Worm (Caenorhabditis elegans) whole organism, dauer: Measurements from ENCODE around the gene twk-40.

Experiments
- unc-62 ChIP-seq: sonication (generic microtip); optimal IDR thresholded peaks from 2 replicates; lab custom pipeline; 2017; ENCODE audit warnings: missing biosample characterization, missing genetic modification reagents, missing genetic modification characterization

Gene twk-40

DNA sequence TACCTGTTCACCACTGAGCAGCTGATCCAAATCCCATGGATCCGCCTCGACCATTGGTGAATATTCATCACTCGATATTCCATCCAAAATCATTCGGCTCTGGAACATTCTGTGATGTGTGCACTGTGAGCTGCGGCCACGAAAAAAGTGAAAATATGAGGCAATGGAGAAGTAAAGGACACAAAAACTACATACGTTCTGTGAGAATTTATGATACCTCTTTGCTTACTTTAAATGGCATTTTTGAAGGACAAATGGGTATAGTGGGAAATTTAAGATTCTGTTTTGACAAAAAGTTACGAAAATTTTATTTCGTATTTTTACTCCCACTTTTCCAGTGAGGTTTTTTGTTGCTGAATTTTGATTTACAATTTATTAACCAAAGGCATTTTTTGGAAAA is at the start of gene twk-40:
TSS of gene twk-40 (minus strand) at position 101 of the 400 bp plus-strand sequence.
- TF ChIP-seq unc-62 (GFP tag; lab: Kevin White, UChicago): no peak

DNA sequence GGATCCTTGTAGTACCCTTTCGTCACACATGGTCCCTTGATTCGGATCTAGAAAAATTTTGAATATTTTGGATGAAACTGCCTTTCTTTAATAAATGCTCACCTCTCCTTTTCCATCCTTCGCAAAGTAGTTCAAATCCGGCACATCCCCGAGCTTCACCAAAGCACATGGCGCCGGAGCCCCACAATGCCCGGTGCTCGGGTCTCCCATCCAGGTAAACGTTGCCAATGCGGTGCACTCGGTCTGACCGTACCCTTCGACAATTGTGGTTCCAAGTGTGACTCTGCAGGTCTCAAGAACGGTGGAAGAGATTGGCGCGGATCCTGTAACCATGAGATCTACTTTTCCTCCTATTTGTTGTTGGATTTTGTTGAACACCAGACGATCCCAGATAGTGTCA is 48.5 kb upstream of the twk-40 start:
- no peak for TF ChIP-seq unc-62 (GFP tag; lab: Kevin White, UChicago)

DNA sequence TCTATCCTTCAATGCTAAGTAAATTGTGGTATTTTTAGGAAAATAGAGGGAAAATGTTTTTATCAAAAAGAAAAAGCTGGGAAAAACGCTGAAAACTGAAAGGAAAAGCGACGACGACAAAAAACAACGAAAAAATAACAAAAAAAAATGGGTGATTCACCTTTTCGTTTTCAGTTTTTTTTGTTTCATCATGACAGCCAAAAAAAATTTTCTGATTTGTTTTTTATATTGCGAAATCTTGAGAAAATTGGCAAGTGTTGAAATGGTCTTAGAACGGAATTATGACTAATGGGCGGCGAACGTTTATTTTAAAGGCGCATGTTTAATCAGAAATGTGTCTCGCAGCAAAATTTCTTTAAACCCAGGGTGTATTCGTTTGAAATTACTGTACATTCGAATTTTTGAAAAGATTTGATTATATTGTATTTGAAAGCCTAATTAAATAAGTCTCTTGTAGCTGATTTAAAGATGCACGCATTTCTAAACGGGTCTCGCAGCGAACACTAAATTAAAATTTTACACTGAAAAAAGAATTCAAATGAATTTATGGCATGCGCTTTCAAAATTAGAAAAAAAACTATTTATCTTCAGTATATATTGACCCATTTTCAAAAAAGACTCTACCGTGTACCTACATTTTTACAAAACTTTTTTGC is 43.6 kb upstream of the twk-40 start:
- no peak for TF ChIP-seq unc-62 (GFP tag; lab: Kevin White, UChicago)

DNA sequence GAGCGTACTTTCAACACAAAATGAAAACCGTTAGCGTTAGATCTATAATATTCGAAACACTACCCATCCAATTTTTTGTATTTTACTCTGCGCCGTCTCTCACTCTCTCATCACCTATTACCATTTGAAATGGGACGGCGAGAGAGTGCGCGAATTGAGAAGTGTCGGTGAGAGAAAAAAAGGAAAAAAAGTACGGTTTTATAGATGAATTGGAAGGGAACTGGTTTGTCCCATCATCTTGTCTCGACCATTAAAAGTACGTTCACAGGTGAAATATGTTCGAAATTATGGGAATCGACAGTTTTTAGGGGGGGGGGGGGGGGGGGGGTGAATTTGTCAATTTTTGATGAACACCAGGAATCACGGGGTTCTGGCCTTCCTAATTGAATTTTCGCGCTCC is 42.4 kb upstream of the twk-40 start:
- TF ChIP-seq unc-62 (GFP tag; lab: Kevin White, UChicago): no peak

DNA sequence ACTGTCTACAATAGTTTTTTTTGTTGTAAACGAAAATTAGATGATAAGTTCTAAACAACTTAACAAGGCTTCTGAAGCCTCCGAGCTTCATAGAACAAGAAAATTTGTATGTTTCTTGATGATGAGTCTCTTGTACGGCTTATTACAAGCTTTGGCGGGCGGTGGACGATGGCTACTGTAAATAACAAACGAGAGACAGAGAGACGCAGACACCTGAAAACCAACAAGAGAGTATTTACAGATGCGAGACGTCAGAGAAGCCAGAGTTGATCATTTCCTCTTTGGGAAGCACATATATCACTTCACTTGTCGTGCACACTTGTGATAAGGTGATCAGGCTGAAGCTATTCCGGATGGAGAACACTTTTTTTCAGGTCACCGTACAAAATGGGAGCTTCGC is 38.6 kb upstream of the twk-40 start:
- TF ChIP-seq unc-62 (GFP tag; lab: Kevin White, UChicago): no peak

DNA sequence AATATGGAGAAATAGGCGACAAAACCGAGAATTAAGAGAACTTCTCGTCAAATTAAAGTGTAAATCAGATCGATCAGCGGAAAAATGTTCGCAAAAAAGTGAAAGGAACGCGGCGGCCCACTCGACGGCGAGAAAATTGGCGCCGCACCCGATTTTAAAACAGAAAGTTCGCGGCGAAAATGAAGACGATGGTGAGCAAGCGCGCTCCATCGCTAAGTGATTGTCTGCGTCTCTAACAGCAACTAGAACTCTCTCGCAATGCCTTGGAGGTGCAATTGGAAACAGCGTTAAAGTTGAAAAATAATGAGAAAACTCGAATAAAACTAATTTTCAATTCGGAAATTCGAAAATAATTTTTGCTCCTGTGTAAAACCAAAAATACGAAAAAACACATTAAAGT is 37.7 kb upstream of the twk-40 start:
- TF ChIP-seq unc-62 (GFP tag; lab: Kevin White, UChicago): no peak

DNA sequence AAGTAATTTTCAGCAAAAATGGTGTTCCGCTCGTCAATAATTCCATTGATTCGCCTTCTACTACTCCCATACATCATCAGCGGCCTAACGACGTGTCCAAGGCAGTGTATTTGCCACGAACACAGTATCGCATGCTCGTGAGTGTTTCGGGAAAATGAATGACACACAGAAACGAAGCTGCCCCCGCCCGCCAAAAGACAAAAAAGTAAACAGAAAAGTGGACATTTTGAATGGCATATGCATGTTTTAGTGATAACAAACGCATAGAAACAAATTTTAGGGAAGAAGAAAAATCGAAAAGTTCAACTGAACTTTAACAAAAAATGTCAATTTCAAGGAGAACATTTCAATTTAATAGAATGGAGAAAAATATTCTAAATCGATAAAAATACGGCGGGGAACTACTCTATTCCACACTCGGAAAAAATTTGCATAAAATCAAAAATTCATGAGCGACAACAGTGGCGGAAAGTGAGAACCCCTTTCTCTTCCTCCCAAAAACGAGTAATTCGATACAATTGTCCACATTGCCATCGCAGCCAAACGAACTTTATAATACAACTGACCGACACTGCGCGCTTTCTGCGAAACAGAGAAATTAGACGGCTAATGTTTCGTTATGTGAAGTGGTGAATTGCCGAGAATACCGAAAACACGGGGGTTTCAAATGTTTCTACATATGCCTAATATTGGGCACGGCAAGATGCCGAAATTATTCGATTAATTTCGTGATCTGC is 36.4 kb upstream of the twk-40 start:
- no peak for TF ChIP-seq unc-62 (GFP tag; lab: Kevin White, UChicago)

DNA sequence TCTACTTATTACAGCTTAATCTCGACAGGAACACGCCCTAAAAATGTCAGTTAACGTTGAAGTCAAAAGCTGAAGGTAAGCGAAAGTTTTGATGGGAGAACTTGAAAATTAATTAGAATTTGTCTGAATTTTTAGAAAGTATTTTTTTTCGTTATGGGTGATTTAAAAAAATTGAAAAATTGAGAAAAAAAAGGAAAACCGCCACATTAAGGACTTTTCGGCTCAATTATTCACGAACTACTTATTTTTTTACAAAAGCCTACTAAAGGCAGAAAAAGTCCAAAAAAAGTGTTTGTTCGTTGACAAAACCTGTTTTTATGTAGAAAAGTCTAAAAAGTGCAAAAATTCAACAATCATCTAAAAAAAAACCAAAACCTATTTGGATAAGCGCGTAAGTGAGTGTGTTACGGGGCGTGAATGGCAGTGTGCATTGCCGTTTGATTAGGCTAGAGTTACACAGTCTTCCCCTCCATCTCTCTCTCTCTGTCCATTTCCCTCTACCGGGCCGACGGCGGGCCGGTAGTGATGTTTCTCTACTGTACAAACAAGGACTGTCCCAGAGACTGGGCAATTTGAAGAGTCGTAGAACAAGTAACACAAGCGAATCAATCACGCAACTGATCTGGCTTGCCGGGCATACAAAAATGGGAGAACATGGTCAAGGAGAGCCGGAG is 35.3 kb upstream of the twk-40 start, which contains the start of gene lron-13:
TSS of gene lron-13 (plus strand) at position 15 of the 674 bp plus-strand sequence.
- no peak for TF ChIP-seq unc-62 (GFP tag; lab: Kevin White, UChicago)

DNA sequence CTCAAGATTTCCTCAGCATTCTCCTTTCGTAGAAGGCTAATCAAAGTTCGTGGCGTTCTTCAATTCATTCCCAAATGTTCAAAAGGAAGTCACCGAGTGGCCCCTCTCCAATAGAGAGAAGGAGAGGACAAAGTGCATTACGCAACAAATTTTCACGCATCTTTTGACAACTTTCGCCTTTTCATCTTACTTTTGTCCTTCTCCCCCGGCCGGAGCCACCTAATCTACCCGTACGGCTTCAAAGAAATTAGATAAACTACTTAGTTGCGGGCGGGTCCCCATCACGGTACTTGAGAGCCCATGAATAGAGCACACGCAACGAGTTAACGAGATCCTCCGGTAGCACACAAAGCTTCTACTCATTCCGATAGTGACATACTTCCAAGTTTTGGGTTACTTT is 34.4 kb upstream of the twk-40 start:
- TF ChIP-seq unc-62 (GFP tag; lab: Kevin White, UChicago): no peak

DNA sequence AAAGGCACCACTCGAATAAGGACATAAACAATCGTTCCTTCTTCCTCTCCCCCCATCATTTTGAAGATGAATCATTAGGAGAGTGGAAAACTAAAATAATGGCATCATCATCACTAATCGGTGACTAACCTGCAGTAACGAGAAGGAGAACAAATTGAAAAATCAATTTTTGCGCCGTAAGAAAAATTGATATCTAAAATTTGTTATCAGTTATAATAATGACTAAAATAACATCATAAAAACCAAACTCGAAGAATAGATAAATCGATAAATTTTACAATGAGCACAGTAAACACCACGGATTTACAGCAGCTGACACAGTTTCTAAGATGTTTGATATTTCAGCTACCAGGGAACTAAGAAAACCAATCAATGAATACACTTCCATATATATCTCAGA is 33.9 kb upstream of the twk-40 start:
- TF ChIP-seq unc-62 (GFP tag; lab: Kevin White, UChicago): no peak

DNA sequence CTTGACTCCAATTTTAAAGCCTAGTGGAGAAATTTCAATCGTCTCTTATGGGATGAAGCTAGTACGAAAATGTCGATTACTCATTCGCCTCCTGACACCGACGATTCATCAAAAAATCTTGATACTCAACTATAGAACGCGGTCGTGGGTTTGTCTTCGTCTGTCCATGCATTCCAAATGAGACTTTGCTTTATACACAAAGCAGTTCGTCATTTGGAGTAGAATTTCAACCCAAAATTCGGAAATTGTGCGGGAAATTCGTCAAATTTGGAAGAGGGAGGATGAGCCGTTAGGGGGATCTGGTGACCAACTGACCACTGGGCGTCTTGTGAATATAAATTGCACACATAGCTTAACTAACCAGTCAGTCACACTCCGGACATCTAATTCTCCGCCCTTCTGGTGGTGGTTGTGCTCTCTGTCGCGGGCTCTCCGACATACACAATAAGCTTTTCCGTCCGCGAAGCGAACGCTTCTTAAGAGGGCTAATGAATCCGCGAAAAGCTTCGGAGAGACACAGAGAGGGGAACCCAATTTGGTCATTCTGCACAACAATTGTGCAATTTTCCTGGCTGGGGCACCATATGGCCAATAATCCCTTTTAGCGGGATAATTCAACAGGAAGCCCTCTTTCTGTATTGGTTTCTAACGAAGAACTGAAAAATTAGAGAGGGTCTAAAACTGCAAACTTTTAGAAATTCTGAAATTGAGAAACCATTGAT is 33.0 kb upstream of the twk-40 start:
- TF ChIP-seq unc-62 (GFP tag; lab: Kevin White, UChicago): no peak

DNA sequence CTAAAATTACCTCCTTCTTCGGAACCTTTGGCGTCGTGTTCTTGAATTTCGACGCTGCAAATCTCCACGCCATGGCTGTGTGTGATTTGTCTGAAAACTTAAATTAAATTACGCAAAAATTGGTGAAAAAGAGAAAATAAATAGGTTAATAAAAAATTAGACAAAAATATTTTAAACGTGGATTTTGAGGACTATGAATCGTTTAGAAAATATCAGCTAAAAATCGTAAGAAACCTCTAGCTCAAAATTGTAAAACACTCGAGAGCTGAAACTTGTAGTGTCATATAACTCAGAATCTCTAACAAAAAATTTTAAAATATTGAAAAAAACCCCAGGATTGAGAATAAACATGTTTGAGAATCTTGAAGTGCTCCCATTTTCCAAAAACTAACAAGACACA is 31.7 kb upstream of the twk-40 start, which contains the start of gene pod-1:
TSS of gene pod-1 (minus strand) at position 101 of the 400 bp plus-strand sequence.
- TF ChIP-seq unc-62 (GFP tag; lab: Kevin White, UChicago): no peak

DNA sequence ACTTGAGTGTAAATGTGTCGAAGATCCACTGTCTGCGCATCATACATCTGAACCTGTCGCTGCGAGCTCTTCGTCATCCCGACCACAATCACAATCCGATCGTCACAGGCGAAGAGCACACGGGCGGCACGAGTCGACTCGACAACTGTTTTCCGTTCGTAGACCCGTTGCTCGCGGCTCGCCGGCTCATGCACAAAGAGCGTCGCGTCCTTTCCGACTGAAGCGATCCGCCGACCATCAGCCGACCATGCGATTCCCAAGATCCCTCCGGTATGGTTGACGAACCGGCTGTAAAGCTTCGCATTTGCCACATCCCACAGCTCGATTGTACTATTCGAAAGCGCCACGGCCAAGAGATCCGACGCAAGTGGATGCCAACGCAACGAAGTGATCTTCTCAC is 26.2 kb upstream of the twk-40 start:
- TF ChIP-seq unc-62 (GFP tag; lab: Kevin White, UChicago): no peak

DNA sequence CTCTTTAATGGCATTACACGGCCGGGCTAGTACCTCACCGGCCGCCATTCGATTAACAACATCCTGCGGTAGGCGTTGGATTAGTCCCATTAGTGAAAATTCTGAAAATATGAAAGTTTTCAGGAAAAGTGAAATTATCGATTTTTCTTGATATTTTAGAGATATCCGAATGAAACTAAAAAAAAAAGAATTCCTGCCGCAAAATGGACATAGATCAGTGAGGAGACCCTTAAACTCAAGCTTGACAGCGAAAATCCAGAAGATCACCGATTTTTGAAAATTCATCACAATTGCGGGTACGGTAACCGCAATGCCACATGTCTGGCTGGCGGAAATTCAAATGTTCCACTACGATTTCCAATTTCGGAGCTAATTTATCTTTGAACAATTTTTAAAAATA is 22.2 kb upstream of the twk-40 start, which contains the start of gene mlh-1:
TSS of gene mlh-1 (minus strand) at position 101 of the 400 bp plus-strand sequence.
- no peak for TF ChIP-seq unc-62 (GFP tag; lab: Kevin White, UChicago)

DNA sequence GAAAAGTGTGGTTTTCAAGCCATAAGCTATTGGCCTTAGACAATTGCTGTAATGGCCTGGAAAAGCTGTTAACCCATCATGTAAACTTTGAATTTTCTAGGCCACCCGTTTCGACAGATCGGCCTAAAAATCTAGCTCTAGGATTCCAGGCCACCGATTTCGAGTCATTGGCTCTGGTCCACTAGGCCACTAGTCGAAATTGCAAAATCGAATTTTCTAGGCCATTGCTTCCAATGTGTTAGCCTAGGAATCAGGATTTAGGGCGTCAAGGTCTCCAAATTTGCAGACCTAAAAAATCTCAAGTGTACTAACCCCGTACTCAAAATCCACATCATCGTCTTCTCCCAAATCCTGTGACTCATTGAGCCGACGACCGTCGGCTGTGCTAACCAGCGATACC is 18.5 kb upstream of the twk-40 start:
- no peak for TF ChIP-seq unc-62 (GFP tag; lab: Kevin White, UChicago)

DNA sequence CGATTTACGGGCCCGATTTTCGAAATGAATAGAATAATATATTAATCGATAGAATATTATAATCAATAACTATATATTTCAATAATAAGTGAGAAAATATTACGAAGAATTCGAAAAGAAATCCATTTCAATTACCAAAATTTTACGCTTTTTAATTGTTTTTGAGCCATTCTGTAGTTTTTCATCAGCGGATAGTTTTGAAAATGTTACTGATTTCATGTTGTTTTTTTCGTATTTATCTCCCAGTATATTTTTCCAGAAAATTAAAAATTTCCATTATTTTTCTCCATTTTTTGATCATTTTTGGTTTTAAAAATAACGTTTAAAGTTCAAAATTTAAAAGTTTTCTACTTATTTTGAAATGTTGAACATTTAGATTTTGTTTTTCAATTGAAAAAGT is 13.4 kb upstream of the twk-40 start, which contains the start of gene T28A8.3:
TSS of gene T28A8.3 (plus strand) at position 301 of the 400 bp plus-strand sequence.
- TF ChIP-seq unc-62 (GFP tag; lab: Kevin White, UChicago): no peak
